Worm (Caenorhabditis elegans): ENCODE results near the gene srg-46.
A peak's percentile ranks its signal among the peaks of the same experiment; 100 is the strongest.

Gene srg-46

DNA sequence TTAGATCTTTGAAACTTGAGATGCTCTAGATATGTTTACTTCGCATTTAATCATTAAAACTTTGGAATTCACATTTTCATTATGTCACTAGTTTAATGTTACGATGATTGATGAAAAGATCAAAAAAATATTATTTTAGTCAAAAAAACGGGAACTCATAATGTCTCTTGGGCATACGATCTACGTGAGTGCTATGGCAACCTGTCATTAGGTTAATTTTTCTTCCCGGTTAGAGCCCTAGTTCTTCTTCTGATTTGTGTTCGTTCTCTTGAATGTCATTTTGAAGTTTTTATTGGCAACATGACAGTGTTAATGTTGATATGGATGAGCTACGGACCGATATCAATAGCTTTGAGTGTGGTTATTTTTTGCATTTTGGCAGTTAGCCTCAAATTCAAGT lies at the start of gene srg-46:
TSS of gene srg-46 (plus strand) at position 301 of the 400 bp plus-strand sequence.
- TF ChIP-seq aha-1 (tag) (peak; percentile 31), zip-2 (tag; optimal IDR thresholded peaks at IDR 0.05) (no peak)

DNA sequence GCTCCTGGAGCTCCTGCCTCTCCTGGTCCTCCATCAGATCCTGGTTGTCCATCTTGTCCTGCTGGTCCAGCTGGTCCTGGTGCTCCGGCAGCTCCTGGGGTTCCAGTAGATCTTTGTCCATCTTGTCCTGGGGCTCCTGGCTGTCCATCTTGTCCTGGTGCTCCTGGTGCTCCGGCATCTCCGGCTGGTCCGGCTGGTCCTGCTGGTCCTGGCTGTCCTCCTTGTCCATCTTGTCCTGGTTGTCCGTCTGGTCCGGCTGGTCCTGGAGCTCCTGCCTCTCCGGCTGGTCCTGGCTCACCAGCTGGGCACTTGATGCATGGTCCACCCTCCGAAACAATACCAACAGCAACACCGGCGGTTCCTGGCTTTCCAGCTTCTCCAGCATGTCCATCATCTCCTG lies 46.3 kb upstream of the srg-46 start:
- peak; percentile 98 for TF ChIP-seq set-16 (GFP tag; IDR thresholded peaks at IDR 0.05)
- TF ChIP-seq madf-5 (GFP tag; IDR thresholded peaks at IDR 0.05): 0 out of 4 replicates have a peak, but pooled peaks of 1 of the 2 experiments have one; percentile 7
- 0 out of 2 replicates have a peak, but pooled peaks have one; percentile 10 for TF ChIP-seq dmd-8 (GFP tag; IDR thresholded peaks at IDR 0.05)

DNA sequence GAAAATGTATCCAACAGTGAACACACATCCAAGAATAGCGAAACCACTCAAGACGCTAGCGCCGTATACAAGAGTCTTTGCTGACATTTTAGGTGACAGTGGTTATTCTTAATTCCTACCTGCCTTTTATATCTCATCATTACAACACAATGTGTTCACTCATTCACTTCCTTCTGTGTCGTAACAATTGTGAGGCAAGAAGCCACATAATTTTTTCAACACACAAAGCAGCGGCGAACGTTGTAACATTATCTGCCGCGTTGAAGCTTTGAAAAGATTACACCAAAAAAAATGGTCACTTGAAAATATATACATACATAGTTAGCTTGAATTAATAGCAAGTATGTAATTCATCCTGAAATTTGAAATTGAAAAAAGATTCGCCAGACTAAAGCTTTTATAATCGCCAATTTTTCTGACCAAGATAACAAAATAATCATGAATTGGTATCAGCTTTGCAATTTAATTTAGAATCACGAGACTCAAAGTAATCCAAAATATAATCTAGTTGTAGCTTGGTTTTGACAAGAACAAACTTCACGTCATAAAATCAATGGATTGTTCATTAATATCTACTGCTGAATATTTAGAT lies 45.5 kb upstream of the srg-46 start, which contains the start of the genes col-161 and srh-18:
TSS of gene col-161 (minus strand) at position 101 of the 592 bp plus-strand sequence.
TSS of gene srh-18 (plus strand) at position 542 of the 592 bp plus-strand sequence.
- peak; percentile 33 for TF ChIP-seq aha-1 (tag)
- no peak for TF ChIP-seq lim-7 (GFP tag; IDR thresholded peaks at IDR 0.05)

DNA sequence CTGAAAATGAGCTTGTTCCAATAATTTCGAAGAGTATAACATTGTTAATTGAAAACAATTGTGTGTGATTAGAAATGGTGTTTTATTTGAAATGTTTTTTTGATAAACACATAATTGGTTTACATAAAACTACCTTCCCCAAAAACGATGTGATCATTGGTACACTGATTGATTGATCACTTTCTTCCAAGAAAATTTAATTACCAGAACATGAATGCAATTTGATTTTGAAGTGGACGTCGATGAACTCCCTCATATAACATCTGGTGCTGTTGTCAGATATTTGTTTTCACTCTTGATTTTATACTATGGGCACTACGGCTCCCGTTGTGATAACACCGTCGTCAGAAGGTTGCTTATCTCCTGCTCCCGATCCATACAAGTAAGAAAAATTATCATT lies 42.8 kb upstream of the srg-46 start, which contains the start of gene srh-15:
TSS of gene srh-15 (plus strand) at position 301 of the 400 bp plus-strand sequence.
- TF ChIP-seq dmd-6 (GFP tag; IDR thresholded peaks at IDR 0.05) (no peak), unc-62 (GFP tag; optimal IDR thresholded peaks at IDR 0.05 in 1 of 2) (peak in 1 of 2 experiments; percentile 73), unc-62 (tag; optimal IDR thresholded peaks at IDR 0.05) (no peak), ceh-28 (tag; optimal IDR thresholded peaks at IDR 0.05) (no peak)

DNA sequence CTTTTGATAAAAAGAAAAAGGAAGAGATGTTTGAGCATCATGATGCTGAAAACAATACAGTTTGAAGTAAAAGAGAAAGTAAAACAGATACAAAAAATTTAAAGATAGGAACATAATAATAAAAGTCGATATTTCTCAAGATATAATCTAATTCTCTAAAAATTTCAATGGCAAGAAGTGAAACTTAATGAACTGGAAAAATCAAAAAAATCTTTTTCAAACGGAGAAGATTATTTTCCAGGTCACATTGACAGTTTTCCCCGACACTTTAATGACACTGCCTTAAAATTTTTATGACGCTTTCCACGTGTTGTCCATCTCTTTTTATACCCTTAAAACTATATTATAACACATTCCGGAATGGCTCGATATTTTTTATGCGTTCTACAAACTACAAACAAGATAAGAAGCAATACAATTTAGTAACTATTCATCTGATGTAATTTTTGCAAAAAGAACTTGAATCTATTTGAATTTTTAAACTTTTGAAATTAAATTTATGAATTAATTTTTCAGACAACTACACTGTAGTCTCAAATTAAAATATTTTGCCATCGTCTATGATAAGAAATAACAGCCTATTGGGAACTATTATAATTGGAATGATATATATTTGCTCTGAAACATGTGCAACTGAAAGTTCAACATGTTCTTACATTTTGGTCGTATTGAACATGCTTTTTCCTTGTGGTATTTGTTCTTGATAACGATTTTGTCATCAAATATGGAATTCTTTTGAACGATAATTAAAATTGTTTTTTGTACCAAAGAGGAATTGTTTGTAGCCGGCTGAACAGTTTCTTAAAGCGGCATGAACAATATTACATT lies 38.4 kb upstream of the srg-46 start, which contains the start of gene C50B6.7:
TSS of gene C50B6.7 (minus strand) at position 51 of the 828 bp plus-strand sequence.
- TF ChIP-seq lin-38 (GFP tag; IDR thresholded peaks at IDR 0.05) (no peak), ama-1 (optimal IDR thresholded peaks at IDR 0.05) (no peak), php-3 (GFP tag; IDR thresholded peaks at IDR 0.05) (peak; percentile 90), F49E8.2 (tag; optimal IDR thresholded peaks at IDR 0.05; ENCODE audit: borderline replicate concordance) (no peak), mxl-2 (GFP tag; conservative IDR thresholded peaks at IDR 0.05) (no peak), zfp-3 (GFP tag; conservative IDR thresholded peaks at IDR 0.05) (no peak), pqm-1 (tag; optimal IDR thresholded peaks at IDR 0.05) (peak; percentile 22), egl-27 (tag; optimal IDR thresholded peaks at IDR 0.05) (no peak), lsy-2 (tag; optimal IDR thresholded peaks at IDR 0.05) (no peak), nhr-237 (tag; optimal IDR thresholded peaks at IDR 0.05) (no peak), set-16 (GFP tag; IDR thresholded peaks at IDR 0.05) (no peak), hmg-1.1 (GFP tag; IDR thresholded peaks at IDR 0.05) (no peak), lin-15B (tag; optimal IDR thresholded peaks at IDR 0.05) (no peak), zip-2 (tag; optimal IDR thresholded peaks at IDR 0.05) (no peak), aha-1 (tag) (peak; percentile 56), ctbp-1 (GFP tag; IDR thresholded peaks at IDR 0.05) (no peak), ceh-44 (GFP tag; IDR thresholded peaks at IDR 0.05) (no peak), mxl-3 (GFP tag; optimal IDR thresholded peaks at IDR 0.05) (no peak), lin-13 (GFP tag; optimal IDR thresholded peaks at IDR 0.05) (no peak), zip-11 (GFP tag; IDR thresholded peaks at IDR 0.05) (no peak), fos-1 (tag; optimal IDR thresholded peaks at IDR 0.05) (no peak), nhr-48 (tag; optimal IDR thresholded peaks at IDR 0.05) (peak; percentile 9), daf-12 (tag; optimal IDR thresholded peaks at IDR 0.05) (no peak), zfp-2 (tag; optimal IDR thresholded peaks at IDR 0.05) (no peak), ces-1 (GFP tag; optimal IDR thresholded peaks at IDR 0.05) (no peak), nhr-28 (tag; optimal IDR thresholded peaks at IDR 0.05) (peak; percentile 2), lin-29 (GFP tag; IDR thresholded peaks at IDR 0.05) (no peak), daf-16 (GFP tag; optimal IDR thresholded peaks at IDR 0.05) (no peak), daf-16 (tag; optimal IDR thresholded peaks at IDR 0.05) (peak; percentile 52), dve-1 (tag; optimal IDR thresholded peaks at IDR 0.05; ENCODE audit: insufficient read depth) (peak; percentile 11), R02D3.7 (tag; optimal IDR thresholded peaks at IDR 0.05) (no peak), dmd-6 (GFP tag; IDR thresholded peaks at IDR 0.05) (peak; percentile 48), hif-1 (tag; optimal IDR thresholded peaks at IDR 0.05) (no peak), unc-62 (GFP tag; optimal IDR thresholded peaks at IDR 0.05 in 1 of 2) (peak in 1 of 2 experiments; percentile 3), unc-62 (tag; optimal IDR thresholded peaks at IDR 0.05) (no peak), lim-7 (GFP tag; IDR thresholded peaks at IDR 0.05) (no peak)
